Fruit fly (Drosophila melanogaster) whole organism, embryonic: ENCODE data around the gene CG3123.
A peak's percentile ranks its signal among the peaks of the same experiment; 100 is the strongest.

Experiments
- Adf1 ChIP-seq: fragments of 200-800 bp; sonication (Bioruptor generic); IDR thresholded peaks from 2 replicates; pipeline ENCODE4 v1.3.6; 2022; ENCODE audit warnings: missing biosample characterization, missing genetic modification characterization
- BtbVII ChIP-seq: fragments of 200-800 bp; sonication (Bioruptor generic); optimal IDR thresholded peaks from 3 replicates; lab custom pipeline; 2017; ENCODE audit warnings: missing biosample characterization, mild to moderate bottlenecking, missing genetic modification characterization
- CG10366 ChIP-seq: fragments of 200-800 bp; sonication (Bioruptor generic); IDR thresholded peaks from 2 replicates; pipeline ENCODE4 v1.3.6; 2022; ENCODE audit warnings: missing biosample characterization, missing genetic modification characterization
- CG10431 ChIP-seq: fragments of 200-800 bp; sonication (Bioruptor generic); optimal IDR thresholded peaks from 3 replicates; lab custom pipeline; 2018; ENCODE audit warnings: missing biosample characterization, mild to moderate bottlenecking, missing genetic modification characterization
- CG11085 ChIP-seq: fragments of 200-800 bp; sonication (Bioruptor generic); IDR thresholded peaks from 2 replicates; pipeline ENCODE4 v1.3.6; 2022; ENCODE audit warnings: missing biosample characterization, missing genetic modification characterization
- CG11695 ChIP-seq: fragments of 200-800 bp; sonication (Bioruptor generic); IDR thresholded peaks from 3 replicates; pipeline ENCODE4 v1.3.6; 2022; ENCODE audit warnings: missing biosample characterization, missing genetic modification characterization
- CG11723 ChIP-seq: fragments of 200-800 bp; sonication (Bioruptor generic); optimal IDR thresholded peaks from 2 replicates; lab custom pipeline; 2017; ENCODE audit warnings: missing biosample characterization, mild to moderate bottlenecking, missing genetic modification characterization
- CG12391 ChIP-seq: fragments of 200-800 bp; sonication (Bioruptor generic); optimal IDR thresholded peaks from 3 replicates; lab custom pipeline; 2018; ENCODE audit warnings: missing biosample characterization, mild to moderate bottlenecking, missing genetic modification characterization, moderate library complexity
- CG12769 ChIP-seq: fragments of 200-800 bp; sonication (Bioruptor generic); optimal IDR thresholded peaks from 2 replicates; lab custom pipeline; 2019; ENCODE audit warnings: missing biosample characterization, mild to moderate bottlenecking, missing genetic modification characterization, moderate library complexity
- CG14667 ChIP-seq: fragments of 200-800 bp; sonication (Bioruptor generic); IDR thresholded peaks from 2 replicates; pipeline ENCODE4 v1.3.6; 2022; ENCODE audit warnings: missing biosample characterization, missing genetic modification characterization
- CG15601 ChIP-seq: fragments of 200-800 bp; sonication (Bioruptor generic); optimal IDR thresholded peaks from 3 replicates; lab custom pipeline; 2019; ENCODE audit warnings: missing biosample characterization, mild to moderate bottlenecking, missing genetic modification characterization, moderate library complexity
- CG15696 ChIP-seq: fragments of 200-800 bp; sonication (Bioruptor generic); optimal IDR thresholded peaks from 2 replicates; lab custom pipeline; 2019; ENCODE audit warnings: missing biosample characterization, mild to moderate bottlenecking, missing genetic modification characterization, moderate library complexity
- CG1603 ChIP-seq: fragments of 200-800 bp; sonication (Bioruptor generic); optimal IDR thresholded peaks from 2 replicates; lab custom pipeline; 2019; ENCODE audit warnings: missing biosample characterization, mild to moderate bottlenecking, missing genetic modification characterization, moderate library complexity
- CG17186 ChIP-seq: fragments of 200-800 bp; sonication (Bioruptor generic); optimal IDR thresholded peaks from 3 replicates; lab custom pipeline; 2017; ENCODE audit warnings: missing biosample characterization, missing genetic modification reagents, missing genetic modification characterization
- CG2116 ChIP-seq: fragments of 200-800 bp; sonication (Bioruptor generic); optimal IDR thresholded peaks from 3 replicates; lab custom pipeline; 2018; ENCODE audit warnings: missing biosample characterization, mild to moderate bottlenecking, missing genetic modification characterization
- CG2202 ChIP-seq: fragments of 200-800 bp; sonication (Bioruptor generic); optimal IDR thresholded peaks from 2 replicates; lab custom pipeline; 2018; ENCODE audit warnings: missing biosample characterization, mild to moderate bottlenecking, missing genetic modification characterization
- CG43689 ChIP-seq: fragments of 200-800 bp; sonication (Bioruptor generic); IDR thresholded peaks from 2 replicates; pipeline ENCODE4 v1.3.6; 2022; ENCODE audit warnings: missing biosample characterization, missing genetic modification characterization
- CG4707 ChIP-seq: fragments of 200-800 bp; sonication (Bioruptor generic); optimal IDR thresholded peaks from 2 replicates; lab custom pipeline; 2018; ENCODE audit warnings: missing biosample characterization, mild to moderate bottlenecking, missing genetic modification characterization, moderate library complexity
- CG6175 ChIP-seq: fragments of 200-800 bp; sonication (Bioruptor generic); IDR thresholded peaks from 3 replicates; pipeline ENCODE4 v1.3.6; 2022; ENCODE audit warnings: missing biosample characterization, missing genetic modification characterization
- CG7745 ChIP-seq: fragments of 200-800 bp; sonication (Bioruptor generic); optimal IDR thresholded peaks from 2 replicates; lab custom pipeline; 2018; ENCODE audit warnings: missing biosample characterization, mild to moderate bottlenecking, missing genetic modification characterization, moderate library complexity
- CG7786 ChIP-seq: fragments of 200-800 bp; sonication (Bioruptor generic); optimal IDR thresholded peaks from 2 replicates; lab custom pipeline; 2016; ENCODE audit warnings: missing biosample characterization, missing genetic modification characterization
- CG8359 ChIP-seq: fragments of 200-800 bp; sonication (Bioruptor generic); optimal IDR thresholded peaks from 2 replicates; lab custom pipeline; 2017; ENCODE audit warnings: missing biosample characterization, mild to moderate bottlenecking, missing genetic modification characterization, borderline replicate concordance
- CrebB ChIP-seq: fragments of 200-800 bp; sonication (Bioruptor generic); optimal IDR thresholded peaks from 3 replicates; lab custom pipeline; 2018; ENCODE audit warnings: missing biosample characterization, mild to moderate bottlenecking, missing genetic modification characterization
- Fer1 ChIP-seq: fragments of 200-800 bp; sonication (Bioruptor generic); optimal IDR thresholded peaks from 2 replicates; lab custom pipeline; 2017; ENCODE audit warnings: missing biosample characterization, mild to moderate bottlenecking, missing genetic modification characterization
- Hand ChIP-seq: fragments of 200-800 bp; sonication (Bioruptor generic); optimal IDR thresholded peaks from 2 replicates; lab custom pipeline; 2017; ENCODE audit warnings: mild to moderate bottlenecking, missing biosample characterization, missing genetic modification reagents, missing genetic modification characterization
- Hr39 ChIP-seq: fragments of >200 bp; optimal IDR thresholded peaks from 2 replicates; lab custom pipeline; 2017
- Lim3 ChIP-seq: fragments of 200-800 bp; sonication (Bioruptor generic); IDR thresholded peaks from 2 replicates; pipeline ENCODE4 v1.3.6; 2022; ENCODE audit warnings: missing biosample characterization, missing genetic modification characterization
- Med ChIP-seq: fragments of 200-800 bp; sonication (Bioruptor generic); peaks from one replicate; lab custom pipeline; 2016; ENCODE audit warnings: missing biosample characterization, missing genetic modification characterization, mild to moderate bottlenecking, inconsistent platforms, moderate library complexity
- NK7.1 ChIP-seq: fragments of 200-800 bp; sonication (Bioruptor generic); optimal IDR thresholded peaks from 3 replicates; lab custom pipeline; 2016; ENCODE audit warnings: missing biosample characterization, missing genetic modification characterization
- PHDP ChIP-seq: fragments of 200-800 bp; sonication (Bioruptor generic); optimal IDR thresholded peaks from 3 replicates; lab custom pipeline; 2018; ENCODE audit warnings: missing biosample characterization, mild to moderate bottlenecking, missing genetic modification characterization, moderate library complexity
- ab ChIP-seq: fragments of 200-800 bp; sonication (Bioruptor generic); optimal IDR thresholded peaks from 2 replicates; lab custom pipeline; 2016; ENCODE audit warnings: missing biosample characterization, missing genetic modification characterization
- ap ChIP-seq: fragments of 200-800 bp; sonication (Bioruptor generic); IDR thresholded peaks from 2 replicates; pipeline ENCODE4 v1.3.6; 2022; ENCODE audit warnings: missing biosample characterization, missing genetic modification characterization
- cas ChIP-seq: fragments of 200-800 bp; sonication (Bioruptor generic); IDR thresholded peaks from 2 replicates; pipeline ENCODE4 v1.3.6; 2022; ENCODE audit warnings: missing biosample characterization, missing genetic modification characterization
- chinmo ChIP-seq: fragments of 200-800 bp; sonication (Bioruptor generic); IDR thresholded peaks from 4 replicates; pipeline ENCODE4 v1.3.6; 2022; ENCODE audit warnings: missing biosample characterization, missing genetic modification characterization; ENCODE audit not compliant: partially characterized antibody
- gce ChIP-seq: fragments of 200-800 bp; sonication (Bioruptor generic); IDR thresholded peaks from 3 replicates; pipeline ENCODE4 v1.3.6; 2022; ENCODE audit warnings: missing biosample characterization, missing genetic modification characterization
- gsb-n ChIP-seq: fragments of 200-800 bp; sonication (Bioruptor generic); optimal IDR thresholded peaks from 3 replicates; lab custom pipeline; 2018; ENCODE audit warnings: missing biosample characterization, mild to moderate bottlenecking, missing genetic modification characterization
- hth ChIP-seq: fragments of >200 bp; optimal IDR thresholded peaks from 2 replicates; lab custom pipeline; 2017; ENCODE audit warnings: inconsistent platforms
- luna ChIP-seq: fragments of 200-800 bp; sonication (Bioruptor generic); optimal IDR thresholded peaks from 2 replicates; lab custom pipeline; 2016; ENCODE audit warnings: missing biosample characterization, missing genetic modification characterization
- mam ChIP-seq: fragments of 200-800 bp; sonication (Bioruptor generic); optimal IDR thresholded peaks from 3 replicates; lab custom pipeline; 2016; ENCODE audit warnings: missing biosample characterization, missing genetic modification characterization
- nmo ChIP-seq: fragments of 200-800 bp; sonication (Bioruptor generic); optimal IDR thresholded peaks from 2 replicates; lab custom pipeline; 2018; ENCODE audit warnings: missing biosample characterization, mild to moderate bottlenecking, missing genetic modification characterization, moderate library complexity
- nom ChIP-seq: fragments of 200-800 bp; sonication (Bioruptor generic); optimal IDR thresholded peaks from 2 replicates; lab custom pipeline; 2017; ENCODE audit warnings: missing biosample characterization, missing genetic modification characterization, mild to moderate bottlenecking, moderate library complexity, missing genetic modification reagents
- sc ChIP-seq, 3 experiments: fragments of >200 bp in 2 of 3; fragments of 200-800 bp in 1 of 3; sonication (Bioruptor generic) in 1 of 3; optimal IDR thresholded peaks; 2 replicates in 2 of 3; 3 replicates in 1 of 3; lab custom pipeline; 2017; ENCODE audit warnings: mild to moderate bottlenecking in 1 of 3, missing biosample characterization in 1 of 3, missing genetic modification characterization in 1 of 3, missing genetic modification reagents in 1 of 3
- sens-2 ChIP-seq: fragments of 200-800 bp; sonication (Bioruptor generic); IDR thresholded peaks from 2 replicates; pipeline ENCODE4 v1.3.6; 2022; ENCODE audit warnings: missing biosample characterization, missing genetic modification characterization
- so ChIP-seq: fragments of 200-800 bp; sonication (Bioruptor generic); IDR thresholded peaks from 3 replicates; pipeline ENCODE4 v1.3.6; 2022; ENCODE audit warnings: missing biosample characterization, missing genetic modification characterization
- sqz ChIP-seq: fragments of 200-800 bp; sonication (Bioruptor generic); optimal IDR thresholded peaks from 3 replicates; lab custom pipeline; 2018; ENCODE audit warnings: missing biosample characterization, mild to moderate bottlenecking, missing genetic modification characterization
- tin ChIP-seq: fragments of 200-800 bp; sonication (Bioruptor generic); optimal IDR thresholded peaks from 3 replicates; lab custom pipeline; 2016; ENCODE audit warnings: missing biosample characterization, missing genetic modification characterization
- vfl ChIP-seq: fragments of 200-800 bp; sonication (Bioruptor generic); optimal IDR thresholded peaks from 2 replicates; lab custom pipeline; 2016; ENCODE audit warnings: missing biosample characterization, missing genetic modification characterization
- zfh1 ChIP-seq: fragments of 200-800 bp; sonication (Bioruptor generic); IDR thresholded peaks from 3 replicates; pipeline ENCODE4 v1.3.6; 2022; ENCODE audit warnings: missing biosample characterization, missing genetic modification characterization
- zfh2 ChIP-seq: fragments of 200-800 bp; sonication (Bioruptor generic); optimal IDR thresholded peaks from 2 replicates; lab custom pipeline; 2016; ENCODE audit warnings: missing biosample characterization, missing genetic modification characterization

Gene CG3123

dm6 chr2L:2861140-2861884 is 36.0 kb upstream of the CG3123 start (continued):
- TF ChIP-seq nmo (GFP tag; lab: Kevin White, UChicago) (no peak), PHDP (tag; lab: Kevin White, UChicago) (peak; percentile 5), CG11723 (GFP tag; lab: Kevin White, UChicago) (peak; percentile 31), Med (GFP tag; lab: Kevin White, UChicago) (peak; percentile 81), CG2202 (tag; lab: Kevin White, UChicago) (no peak), CG11695 (GFP tag; lab: Robert Waterston, UW) (0 out of 3 replicates have a peak, but pooled peaks have one; percentile 12), CG12769 (tag; lab: Kevin White, UChicago) (peak; percentile 45), zfh2 (no peak), luna (GFP tag; lab: Kevin White, UChicago) (no peak), NK7.1 (GFP tag; lab: Kevin White, UChicago) (no peak), CG15696 (tag; lab: Kevin White, UChicago) (peak; percentile 34), Lim3 (no peak), CrebB (peak; percentile 48), BtbVII (GFP tag; lab: Kevin White, UChicago) (no peak), CG8359 (no peak), CG10366 (GFP tag; lab: Robert Waterston, UW) (no peak), CG6175 (GFP tag; lab: Robert Waterston, UW) (no peak), ap (GFP tag; lab: Robert Waterston, UW) (no peak), cas (GFP tag; lab: Robert Waterston, UW) (no peak), CG2116 (GFP tag; lab: Kevin White, UChicago) (no peak), zfh1 (0 out of 3 replicates have a peak, but pooled peaks have one; percentile 15), CG17186 (GFP tag; lab: Kevin White, UChicago) (no peak), CG11085 (GFP tag; lab: Robert Waterston, UW) (no peak), chinmo (GFP tag; lab: Robert Waterston, UW) (peak; percentile 91; the same call in 3 of the 4 replicates), vfl (no peak), CG14667 (GFP tag; lab: Robert Waterston, UW) (no peak), CG15601 (tag; lab: Kevin White, UChicago) (peak; percentile 47), tin (GFP tag; lab: Kevin White, UChicago) (no peak), CG7745 (tag; lab: Kevin White, UChicago) (peak; percentile 46), mam (GFP tag; lab: Kevin White, UChicago) (no peak), CG1603 (tag; lab: Kevin White, UChicago) (no peak), CG7786 (GFP tag; lab: Kevin White, UChicago) (no peak), sqz (GFP tag; lab: Kevin White, UChicago) (peak; percentile 74), so (GFP tag; lab: Robert Waterston, UW) (0 out of 3 replicates have a peak, but pooled peaks have one; percentile 13), Hand (GFP tag; lab: Kevin White, UChicago) (no peak), CG4707 (GFP tag; lab: Kevin White, UChicago) (peak; percentile 43), CG10431 (peak; percentile 50), nom (GFP tag; lab: Kevin White, UChicago) (no peak), sc (optimal IDR thresholded peaks at IDR 0.05; lab: Kevin White, UChicago) (no peak), sc (GFP tag; optimal IDR thresholded peaks at IDR 0.05; lab: Kevin White, UChicago) (no peak), ab (GFP tag; lab: Kevin White, UChicago) (no peak), Hr39 (lab: Kevin White, UChicago) (no peak), sens-2 (GFP tag; lab: Robert Waterston, UW) (0 out of 2 replicates have a peak, but pooled peaks have one; percentile 4), gce (GFP tag; lab: Robert Waterston, UW) (peak; percentile 11; the same call in 1 of the 3 replicates), Adf1 (peak; percentile 18; the same call in 1 of the 2 replicates), Fer1 (GFP tag; lab: Kevin White, UChicago) (peak; percentile 24), CG43689 (GFP tag; lab: Robert Waterston, UW) (no peak), gsb-n (no peak), CG12391 (tag; lab: Kevin White, UChicago) (no peak), hth (lab: Kevin White, UChicago) (no peak)
